Fruit fly (Drosophila melanogaster): ENCODE measurements around the gene Mzt1.
A peak's percentile ranks its signal among the peaks of the same experiment; 100 is the strongest.

The Mzt1 gene

DNA sequence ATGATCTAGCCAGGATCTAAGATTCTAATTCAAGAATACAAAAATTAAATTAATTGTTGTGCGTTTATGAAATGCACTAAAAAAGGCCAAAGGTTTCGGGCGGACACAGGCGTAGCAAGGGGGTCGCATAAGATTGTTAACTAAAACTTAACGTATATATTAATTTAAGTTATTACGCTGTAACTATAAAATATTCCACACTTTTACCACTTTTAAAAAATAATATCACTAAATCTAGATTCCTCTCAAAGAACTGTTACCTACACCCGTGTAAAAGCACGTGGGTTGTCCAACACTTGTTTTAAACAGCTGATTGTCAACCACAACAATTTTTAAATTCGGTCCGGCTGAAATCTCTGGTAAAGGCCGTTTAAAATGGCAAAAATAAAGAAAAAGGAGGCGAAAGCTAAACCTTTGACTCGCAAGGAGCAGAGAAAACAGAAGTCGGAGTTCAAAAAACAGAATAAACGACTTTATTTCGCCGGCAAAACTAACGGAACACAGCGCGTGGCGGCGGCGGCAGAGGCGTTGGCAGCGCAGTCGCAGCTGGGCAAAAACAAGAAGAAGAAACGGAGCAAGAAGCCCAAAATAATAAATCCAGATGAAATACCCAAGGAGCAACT lies 15.5 kb upstream of the Mzt1 start, which contains the start of the genes mRpL23 and CG9004 (continued):
- peak; percentile 98 for TF ChIP-seq CG9705 (GFP tag; optimal IDR thresholded peaks at IDR 0.05)
- TF ChIP-seq Sp1 (GFP tag; optimal IDR thresholded peaks at IDR 0.05), result peak; percentile 99
- TF ChIP-seq sv (GFP tag; optimal IDR thresholded peaks at IDR 0.05), result peak; percentile 99
- no peak for TF ChIP-seq N (GFP tag; optimal IDR thresholded peaks at IDR 0.05)
- peak; percentile 91 for TF ChIP-seq jim (GFP tag; optimal IDR thresholded peaks at IDR 0.05)
- TF ChIP-seq psq (GFP tag; optimal IDR thresholded peaks at IDR 0.05), result peak; percentile 98
- peak; percentile 92 for TF ChIP-seq Mio (GFP tag; optimal IDR thresholded peaks at IDR 0.05)

- TF ChIP-seq br (GFP tag; optimal IDR thresholded peaks at IDR 0.05) (peak; percentile 29), h (GFP tag; optimal IDR thresholded peaks at IDR 0.05) (peak; percentile 15), Myc (optimal IDR thresholded peaks at IDR 0.05) (peak; percentile 13), foxo (GFP tag; optimal IDR thresholded peaks at IDR 0.05) (peak in 1 of 2 experiments; percentile 30), ey (GFP tag; optimal IDR thresholded peaks at IDR 0.05) (no peak), usp (GFP tag; optimal IDR thresholded peaks at IDR 0.05) (no peak), Rel (GFP tag; optimal IDR thresholded peaks at IDR 0.05) (no peak), Rel (tag; optimal IDR thresholded peaks at IDR 0.05) (peak; percentile 97)
These were observed 11.8 kb upstream of the Mzt1 start, which contains the start of the genes CG15877 and Svil for dm6 chr3L:2377114-2377783. CG15877 (minus strand) TSS chr3L:2377556. Svil (plus strand) TSS chr3L:2377655.

- TF ChIP-seq sage (GFP tag; optimal IDR thresholded peaks at IDR 0.05), result no peak
- no peak for TF ChIP-seq Sp1 (GFP tag; optimal IDR thresholded peaks at IDR 0.05)
- no peak for TF ChIP-seq brk (GFP tag; optimal IDR thresholded peaks at IDR 0.05)
- no peak for TF ChIP-seq Abd-B (GFP tag; optimal IDR thresholded peaks at IDR 0.05)
- TF ChIP-seq Hr83 (GFP tag; optimal IDR thresholded peaks at IDR 0.05; ENCODE audit: poor library complexity, severe bottlenecking), result no peak
- TF ChIP-seq Dif (GFP tag; optimal IDR thresholded peaks at IDR 0.05; ENCODE audit: partially characterized antibody), result no peak
- TF ChIP-seq jim (GFP tag; optimal IDR thresholded peaks at IDR 0.05), result no peak
- TF ChIP-seq Vsx2 (GFP tag; optimal IDR thresholded peaks at IDR 0.05; ENCODE audit: partially characterized antibody), result no peak
- no peak for TF ChIP-seq dsf (GFP tag; optimal IDR thresholded peaks at IDR 0.05; ENCODE audit: borderline replicate concordance)
- no peak for TF ChIP-seq pan (optimal IDR thresholded peaks at IDR 0.05)
- no peak for TF ChIP-seq CrebA (GFP tag; optimal IDR thresholded peaks at IDR 0.05; ENCODE audit: borderline replicate concordance)
- no peak for TF ChIP-seq HLH106 (tag; optimal IDR thresholded peaks at IDR 0.05)
- TF ChIP-seq foxo (GFP tag; optimal IDR thresholded peaks at IDR 0.05), result no peak
- no peak for TF ChIP-seq Hnf4 (GFP tag; optimal IDR thresholded peaks at IDR 0.05)
These were observed 10.5 kb upstream of the Mzt1 start for dm6 chr3L:2378549-2378948.

dm6 chr3L:2379472-2379871 lies 9.6 kb upstream of the Mzt1 start:
- TF ChIP-seq usp (GFP tag; optimal IDR thresholded peaks at IDR 0.05) (no peak), sv (GFP tag; optimal IDR thresholded peaks at IDR 0.05) (no peak), Dfd (GFP tag; optimal IDR thresholded peaks at IDR 0.05) (no peak), Jra (GFP tag; optimal IDR thresholded peaks at IDR 0.05) (no peak)

- no peak for TF ChIP-seq tai (GFP tag; optimal IDR thresholded peaks at IDR 0.05)
- TF ChIP-seq rgr (GFP tag; optimal IDR thresholded peaks at IDR 0.05), result no peak
- TF ChIP-seq Abd-B (GFP tag; optimal IDR thresholded peaks at IDR 0.05), result no peak
These were observed 3.6 kb upstream of the Mzt1 start for dm6 chr3L:2385325-2386007.

All from whole organism, wandering third instar larva.